Fruit fly (Drosophila melanogaster) whole organism, prepupa: ENCODE data around the gene CG6739.

Experiments
- CG10631 ChIP-seq: fragments of 200-800 bp; sonication (Bioruptor generic); optimal IDR thresholded peaks from 2 replicates; lab custom pipeline; 2016; ENCODE audit warnings: missing biosample characterization, missing genetic modification characterization
- CG10669 ChIP-seq: fragments of 200-800 bp; sonication (Bioruptor generic); optimal IDR thresholded peaks from 3 replicates; lab custom pipeline; 2018; ENCODE audit warnings: missing biosample characterization, mild to moderate bottlenecking, missing genetic modification characterization, moderate library complexity
- CG11294 ChIP-seq: fragments of 200-800 bp; sonication (Bioruptor generic); IDR thresholded peaks from 2 replicates; pipeline ENCODE4 v1.3.6; 2022; ENCODE audit warnings: missing biosample characterization, missing genetic modification characterization
- CG11762 ChIP-seq: fragments of 200-800 bp; sonication (Bioruptor generic); optimal IDR thresholded peaks from 3 replicates; lab custom pipeline; 2016; ENCODE audit warnings: missing biosample characterization, missing genetic modification characterization; ENCODE audit not compliant: insufficient read depth
- CG11902 ChIP-seq: fragments of 200-800 bp; sonication (Bioruptor generic); optimal IDR thresholded peaks from 3 replicates; lab custom pipeline; 2016; ENCODE audit warnings: missing biosample characterization, missing genetic modification characterization
- CG15336 ChIP-seq: fragments of 200-800 bp; sonication (Bioruptor generic); IDR thresholded peaks from 2 replicates; pipeline ENCODE4 v1.3.6; 2022; ENCODE audit warnings: missing biosample characterization, missing genetic modification characterization
- CG16779 ChIP-seq: fragments of 200-800 bp; sonication (Bioruptor generic); optimal IDR thresholded peaks from 3 replicates; lab custom pipeline; 2017; ENCODE audit warnings: missing biosample characterization, mild to moderate bottlenecking, missing genetic modification characterization
- CG32006 ChIP-seq: fragments of 200-800 bp; sonication (Bioruptor generic); optimal IDR thresholded peaks from 3 replicates; lab custom pipeline; 2017; ENCODE audit warnings: missing biosample characterization, mild to moderate bottlenecking, missing genetic modification characterization
- CG34406 ChIP-seq: fragments of 200-800 bp; sonication (Bioruptor generic); optimal IDR thresholded peaks from 3 replicates; lab custom pipeline; 2016; ENCODE audit warnings: missing biosample characterization, missing genetic modification characterization
- CG3919 ChIP-seq: fragments of 200-800 bp; sonication (Bioruptor generic); optimal IDR thresholded peaks from 3 replicates; lab custom pipeline; 2016; ENCODE audit warnings: missing biosample characterization, missing genetic modification characterization
- CG4318 ChIP-seq: fragments of 200-800 bp; sonication (Bioruptor generic); optimal IDR thresholded peaks from 3 replicates; lab custom pipeline; 2017; ENCODE audit warnings: missing biosample characterization, mild to moderate bottlenecking, missing genetic modification characterization
- CG6163 ChIP-seq: fragments of 200-800 bp; sonication (Bioruptor generic); IDR thresholded peaks from 3 replicates; pipeline ENCODE4 v1.3.6; 2022; ENCODE audit warnings: missing biosample characterization, missing genetic modification characterization
- CG6792 ChIP-seq: fragments of 200-800 bp; sonication (Bioruptor generic); optimal IDR thresholded peaks from 3 replicates; lab custom pipeline; 2016; ENCODE audit warnings: missing biosample characterization, missing genetic modification characterization
- CG6854 ChIP-seq: fragments of 200-800 bp; sonication (Bioruptor generic); optimal IDR thresholded peaks from 2 replicates; lab custom pipeline; 2017; ENCODE audit warnings: missing biosample characterization, mild to moderate bottlenecking, missing genetic modification characterization
- CG8632 ChIP-seq: fragments of 200-800 bp; sonication (Bioruptor generic); optimal IDR thresholded peaks from 3 replicates; lab custom pipeline; 2016; ENCODE audit warnings: missing biosample characterization, missing genetic modification characterization
- CG9139 ChIP-seq: fragments of 200-800 bp; sonication (Bioruptor generic); optimal IDR thresholded peaks from 3 replicates; lab custom pipeline; 2017; ENCODE audit warnings: missing biosample characterization, mild to moderate bottlenecking, missing genetic modification characterization
- Eip75B ChIP-seq: fragments of 200-800 bp; sonication (Bioruptor generic); optimal IDR thresholded peaks from 3 replicates; lab custom pipeline; 2016; ENCODE audit warnings: missing biosample characterization, missing genetic modification characterization
- Eip78C ChIP-seq: fragments of 200-800 bp; sonication (Bioruptor generic); peaks from one replicate; lab custom pipeline; 2016; ENCODE audit warnings: missing biosample characterization, missing genetic modification characterization
- Ets21C ChIP-seq: fragments of 200-800 bp; sonication (Bioruptor generic); optimal IDR thresholded peaks from 3 replicates; lab custom pipeline; 2016; ENCODE audit warnings: missing biosample characterization, missing genetic modification characterization
- Ets96B ChIP-seq: fragments of 200-800 bp; optimal IDR thresholded peaks from 2 replicates; lab custom pipeline; 2019; ENCODE audit warnings: missing biosample characterization, mild to moderate bottlenecking, missing genetic modification characterization, moderate library complexity
- Hr39 ChIP-seq: fragments of 200-800 bp; sonication (Bioruptor generic); optimal IDR thresholded peaks from 2 replicates; lab custom pipeline; 2016; ENCODE audit warnings: missing biosample characterization, missing genetic modification characterization
- Hr4 ChIP-seq: fragments of 200-800 bp; sonication (Bioruptor generic); optimal IDR thresholded peaks from 3 replicates; lab custom pipeline; 2016; ENCODE audit warnings: missing biosample characterization, missing genetic modification characterization
- Met ChIP-seq: fragments of 200-800 bp; sonication (Bioruptor generic); optimal IDR thresholded peaks from 3 replicates; lab custom pipeline; 2016; ENCODE audit warnings: missing biosample characterization, missing genetic modification characterization
- OdsH ChIP-seq: fragments of 200-800 bp; sonication (Bioruptor generic); optimal IDR thresholded peaks from 3 replicates; lab custom pipeline; 2016; ENCODE audit warnings: missing biosample characterization, missing genetic modification characterization
- Smox ChIP-seq: fragments of 200-800 bp; sonication (Bioruptor generic); optimal IDR thresholded peaks from 3 replicates; lab custom pipeline; 2016; ENCODE audit warnings: missing biosample characterization, missing genetic modification characterization
- Sox102F ChIP-seq: fragments of 200-800 bp; sonication (Bioruptor generic); optimal IDR thresholded peaks from 2 replicates; lab custom pipeline; 2016; ENCODE audit warnings: missing biosample characterization, mild to moderate bottlenecking, missing genetic modification characterization
- Sox14 ChIP-seq: fragments of 200-800 bp; sonication (Bioruptor generic); optimal IDR thresholded peaks from 3 replicates; lab custom pipeline; 2016; ENCODE audit warnings: missing biosample characterization, missing genetic modification characterization
- Sox15 ChIP-seq: fragments of 200-800 bp; sonication (Bioruptor generic); optimal IDR thresholded peaks from 3 replicates; lab custom pipeline; 2016; ENCODE audit warnings: missing biosample characterization, missing genetic modification characterization
- achi ChIP-seq: fragments of 200-800 bp; sonication (Bioruptor generic); optimal IDR thresholded peaks from 3 replicates; lab custom pipeline; 2016; ENCODE audit warnings: missing biosample characterization, missing genetic modification characterization
- acj6 ChIP-seq: fragments of 200-800 bp; sonication (Bioruptor generic); optimal IDR thresholded peaks from 3 replicates; lab custom pipeline; 2016; ENCODE audit warnings: missing biosample characterization, missing genetic modification characterization
- cyc ChIP-seq: fragments of 200-800 bp; sonication (Bioruptor generic); optimal IDR thresholded peaks from 3 replicates; lab custom pipeline; 2016; ENCODE audit warnings: missing biosample characterization, missing genetic modification characterization
- dac ChIP-seq: fragments of 200-800 bp; sonication (Bioruptor generic); optimal IDR thresholded peaks from 2 replicates; lab custom pipeline; 2017; ENCODE audit warnings: missing biosample characterization, mild to moderate bottlenecking, missing genetic modification characterization
- dsx ChIP-seq: fragments of 200-800 bp; optimal IDR thresholded peaks from 3 replicates; lab custom pipeline; 2019; ENCODE audit warnings: missing biosample characterization, mild to moderate bottlenecking, missing genetic modification characterization, moderate library complexity; ENCODE audit not compliant: poor library complexity, severe bottlenecking
- eg ChIP-seq: fragments of 200-800 bp; sonication (Bioruptor generic); IDR thresholded peaks from 3 replicates; pipeline ENCODE4 v1.3.6; 2022; ENCODE audit warnings: missing biosample characterization, missing genetic modification characterization
- esn ChIP-seq: fragments of 200-800 bp; sonication (Bioruptor generic); optimal IDR thresholded peaks from 2 replicates; lab custom pipeline; 2016; ENCODE audit warnings: missing biosample characterization, mild to moderate bottlenecking, missing genetic modification characterization, moderate library complexity
- fd85E ChIP-seq: fragments of 200-800 bp; sonication (Bioruptor generic); optimal IDR thresholded peaks from 3 replicates; lab custom pipeline; 2016; ENCODE audit warnings: missing biosample characterization, missing genetic modification characterization
- fkh ChIP-seq: fragments of 200-800 bp; sonication (Bioruptor generic); optimal IDR thresholded peaks from 3 replicates; lab custom pipeline; 2017; ENCODE audit warnings: missing biosample characterization, mild to moderate bottlenecking, missing genetic modification characterization, moderate library complexity
- lz ChIP-seq: fragments of 200-800 bp; sonication (Bioruptor generic); optimal IDR thresholded peaks from 3 replicates; lab custom pipeline; 2016; ENCODE audit warnings: missing biosample characterization, missing genetic modification characterization
- net ChIP-seq: fragments of 200-800 bp; sonication (Bioruptor generic); optimal IDR thresholded peaks from 3 replicates; lab custom pipeline; 2016; ENCODE audit warnings: missing biosample characterization, missing genetic modification characterization
- pdm3 ChIP-seq: fragments of 200-800 bp; sonication (Bioruptor generic); optimal IDR thresholded peaks from 3 replicates; lab custom pipeline; 2016; ENCODE audit warnings: missing biosample characterization, missing genetic modification characterization
- salr ChIP-seq, 2 experiments: fragments of 200-800 bp; sonication (Bioruptor generic); optimal IDR thresholded peaks; 3 replicates each; lab custom pipeline; 2016 to 2018; ENCODE audit warnings: missing biosample characterization in 2 of 2, missing genetic modification characterization in 2 of 2, mild to moderate bottlenecking in 1 of 2
- ss ChIP-seq, 2 experiments: fragments of 200-800 bp; sonication (Bioruptor generic); optimal IDR thresholded peaks; 2 replicates in 1 of 2; 3 replicates in 1 of 2; lab custom pipeline; 2017 to 2018; ENCODE audit warnings: mild to moderate bottlenecking in 2 of 2, missing biosample characterization in 2 of 2, missing genetic modification characterization in 2 of 2, moderate library complexity in 1 of 2
- topi ChIP-seq: fragments of 200-800 bp; sonication (Bioruptor generic); optimal IDR thresholded peaks from 3 replicates; lab custom pipeline; 2016; ENCODE audit warnings: missing biosample characterization, missing genetic modification characterization

Gene CG6739

DNA sequence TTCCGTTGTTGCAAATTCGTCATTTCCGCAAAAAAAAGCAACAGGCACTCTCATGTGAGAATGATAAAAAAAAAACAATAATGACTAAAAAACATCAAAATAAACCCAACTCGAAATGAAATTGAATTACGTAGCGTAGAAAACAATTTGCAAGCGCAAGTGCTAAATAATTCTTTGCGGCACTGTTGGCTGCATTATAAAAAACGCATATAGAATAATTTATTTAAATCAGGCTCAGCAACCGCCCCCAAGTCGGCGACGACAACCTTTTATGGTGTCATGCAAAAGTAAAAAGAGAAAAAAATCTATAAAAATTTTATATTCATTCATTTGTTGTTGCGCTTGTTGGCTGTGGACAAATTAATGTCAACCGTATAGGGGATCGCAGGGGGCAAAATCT, 37.7 kb upstream of the CG6739 start:
- TF ChIP-seq fd85E (GFP tag; lab: Kevin White, UChicago) (no peak), net (GFP tag; lab: Kevin White, UChicago) (no peak), Ets21C (no peak), Sox15 (no peak), CG4318 (no peak), CG11762 (GFP tag; lab: Kevin White, UChicago) (no peak), CG10669 (GFP tag; lab: Kevin White, UChicago) (no peak), acj6 (GFP tag; lab: Kevin White, UChicago) (no peak), eg (GFP tag; lab: Robert Waterston, UW) (no peak), Smox (GFP tag; lab: Kevin White, UChicago) (no peak), ss (GFP tag; optimal IDR thresholded peaks at IDR 0.05; lab: Kevin White, UChicago) (no peak), Hr39 (GFP tag; lab: Kevin White, UChicago) (no peak), CG16779 (tag; lab: Kevin White, UChicago) (no peak), CG9139 (GFP tag; lab: Kevin White, UChicago) (no peak), topi (GFP tag; lab: Kevin White, UChicago) (no peak), CG6163 (GFP tag; lab: Robert Waterston, UW) (no peak), CG3919 (no peak), CG15336 (GFP tag; lab: Robert Waterston, UW) (no peak), Ets96B (tag; lab: Kevin White, UChicago) (no peak), dac (GFP tag; lab: Kevin White, UChicago) (no peak)

dm6 chr2L:7571667-7572502, 36.3 kb upstream of the CG6739 start:
- peak; percentile 75 for TF ChIP-seq fkh
- TF ChIP-seq CG6854 (GFP tag; lab: Kevin White, UChicago), result no peak
- TF ChIP-seq, all 60 proteins: peak for 1

- no peak for TF ChIP-seq CG16779 (tag; lab: Kevin White, UChicago)
- peak; percentile 34 for TF ChIP-seq Sox102F
- TF ChIP-seq CG11294 (GFP tag; lab: Robert Waterston, UW), result no peak
- peak; percentile 7 for TF ChIP-seq pdm3 (GFP tag; lab: Kevin White, UChicago)
- TF ChIP-seq Eip78C (GFP tag; lab: Kevin White, UChicago), result peak; percentile 53
- TF ChIP-seq lz (GFP tag; lab: Kevin White, UChicago), result peak; percentile 37
- peak; percentile 54 for TF ChIP-seq Eip75B (GFP tag; lab: Kevin White, UChicago)
- TF ChIP-seq CG6792 (GFP tag; lab: Kevin White, UChicago), result peak; percentile 59
- peak; percentile 0 for TF ChIP-seq Sox15
- TF ChIP-seq CG10669 (GFP tag; lab: Kevin White, UChicago), result no peak
- peak; percentile 46 for TF ChIP-seq CG32006
- peak; percentile 62 for TF ChIP-seq topi (GFP tag; lab: Kevin White, UChicago)
- peak; percentile 46 for TF ChIP-seq Ets96B (tag; lab: Kevin White, UChicago)
- TF ChIP-seq CG10631 (GFP tag; lab: Kevin White, UChicago), result peak; percentile 19
- TF ChIP-seq OdsH (GFP tag; lab: Kevin White, UChicago), result peak; percentile 34
- TF ChIP-seq Sox14 (GFP tag; lab: Kevin White, UChicago), result peak; percentile 24
- TF ChIP-seq Met (GFP tag; lab: Kevin White, UChicago), result peak; percentile 73
- TF ChIP-seq esn, result peak; percentile 40
- TF ChIP-seq salr (GFP tag; optimal IDR thresholded peaks at IDR 0.05; lab: Kevin White, UChicago), result no peak
- peak; percentile 38 for TF ChIP-seq Ets21C
- TF ChIP-seq CG34406 (GFP tag; lab: Kevin White, UChicago), result peak; percentile 48
- TF ChIP-seq CG3919, result peak; percentile 32
- TF ChIP-seq achi, result no peak
- no peak for TF ChIP-seq dsx (GFP tag; lab: Kevin White, UChicago)
- peak; percentile 56 for TF ChIP-seq CG11902 (GFP tag; lab: Kevin White, UChicago)
- TF ChIP-seq Smox (GFP tag; lab: Kevin White, UChicago), result peak; percentile 64
- peak; percentile 50 for TF ChIP-seq acj6 (GFP tag; lab: Kevin White, UChicago)
- peak; percentile 73 for TF ChIP-seq Hr39 (GFP tag; lab: Kevin White, UChicago)
- TF ChIP-seq Hr4 (GFP tag; lab: Kevin White, UChicago), result peak; percentile 21
- TF ChIP-seq cyc (GFP tag; lab: Kevin White, UChicago), result peak; percentile 67
- peak; percentile 37 for TF ChIP-seq CG8632 (GFP tag; lab: Kevin White, UChicago)
- 0 out of 3 replicates have a peak, but pooled peaks have one; percentile 23 for TF ChIP-seq CG6163 (GFP tag; lab: Robert Waterston, UW)
- no peak for TF ChIP-seq CG11762 (GFP tag; lab: Kevin White, UChicago)
These were observed 35.2 kb upstream of the CG6739 start for dm6 chr2L:7572839-7573546.
